Fruit fly (Drosophila melanogaster): ENCODE data around the gene spen.

spen gene

dm6 chr2L:207129-207813 lies 48.4 kb downstream of the spen start, which contains the start of the genes Tbc1d15-17 and CG11617 (continued):
- TF ChIP-seq Dad (GFP tag; optimal IDR thresholded peaks at IDR 0.05) (no peak), CG16813 (GFP tag; IDR thresholded peaks at IDR 0.05; ENCODE audit: partially characterized antibody) (peak; percentile 41; the same call in 1 of the 3 replicates), CG13287 (GFP tag; IDR thresholded peaks at IDR 0.05; ENCODE audit: partially characterized antibody) (peak; percentile 64; the same call in 1 of the 2 replicates), CG17568 (GFP tag; optimal IDR thresholded peaks at IDR 0.05) (no peak), CG10959 (GFP tag; IDR thresholded peaks at IDR 0.05) (no peak), pan (optimal IDR thresholded peaks at IDR 0.05) (no peak), pan (GFP tag; optimal IDR thresholded peaks at IDR 0.05 in 1 of 2, IDR thresholded peaks at IDR 0.05 in 1 of 2) (no peak), Hr51 (GFP tag; optimal IDR thresholded peaks at IDR 0.05) (no peak), CG4282 (GFP tag; optimal IDR thresholded peaks at IDR 0.05) (no peak), Chrac-16 (GFP tag; optimal IDR thresholded peaks at IDR 0.05) (no peak), ara (GFP tag; IDR thresholded peaks at IDR 0.05) (peak; percentile 30; the same call in 1 of the 2 replicates), Dip2 (GFP tag; IDR thresholded peaks at IDR 0.05) (no peak), CG6791 (GFP tag; IDR thresholded peaks at IDR 0.05; ENCODE audit: partially characterized antibody) (no peak), CG17385 (GFP tag; optimal IDR thresholded peaks at IDR 0.05) (no peak), scrt (GFP tag; optimal IDR thresholded peaks at IDR 0.05) (no peak), CG9609 (GFP tag; optimal IDR thresholded peaks at IDR 0.05) (no peak), CoRest (tag; optimal IDR thresholded peaks at IDR 0.05) (no peak), h (optimal IDR thresholded peaks at IDR 0.05) (no peak), CG11456 (GFP tag; IDR thresholded peaks at IDR 0.05) (no peak), CG12071 (GFP tag; optimal IDR thresholded peaks at IDR 0.05) (no peak), CG8478 (optimal IDR thresholded peaks at IDR 0.05) (no peak), tx (GFP tag; optimal IDR thresholded peaks at IDR 0.05) (no peak), Rfx (GFP tag; IDR thresholded peaks at IDR 0.05) (0 out of 2 replicates have a peak, but pooled peaks have one; percentile 22), sd (tag; optimal IDR thresholded peaks at IDR 0.05) (no peak), abd-A (tag; optimal IDR thresholded peaks at IDR 0.05) (no peak), ssp (GFP tag; IDR thresholded peaks at IDR 0.05) (no peak), Scr (GFP tag; IDR thresholded peaks at IDR 0.05; ENCODE audit: partially characterized antibody) (peak; percentile 55), crol (GFP tag; IDR thresholded peaks at IDR 0.05) (no peak), ftz-f1 (GFP tag; optimal IDR thresholded peaks at IDR 0.05) (no peak), toy (GFP tag; IDR thresholded peaks at IDR 0.05) (no peak), HLH3B (GFP tag; IDR thresholded peaks at IDR 0.05) (no peak), CG8944 (GFP tag; optimal IDR thresholded peaks at IDR 0.05) (no peak), nom (GFP tag; optimal IDR thresholded peaks at IDR 0.05) (no peak), dati (GFP tag; IDR thresholded peaks at IDR 0.05) (no peak), slou (GFP tag; optimal IDR thresholded peaks at IDR 0.05) (no peak), CG7745 (tag; optimal IDR thresholded peaks at IDR 0.05) (no peak), gce (GFP tag; IDR thresholded peaks at IDR 0.05) (no peak), Poxn (GFP tag; IDR thresholded peaks at IDR 0.05) (no peak), CG43689 (GFP tag; IDR thresholded peaks at IDR 0.05) (no peak), Dip3 (GFP tag; optimal IDR thresholded peaks at IDR 0.05) (no peak), CG17612 (GFP tag; IDR thresholded peaks at IDR 0.05) (no peak), CG9797 (GFP tag; optimal IDR thresholded peaks at IDR 0.05) (peak; percentile 80), wdn (GFP tag; IDR thresholded peaks at IDR 0.05) (no peak), Ssrp (tag; optimal IDR thresholded peaks at IDR 0.05) (no peak), vnd (GFP tag; IDR thresholded peaks at IDR 0.05; ENCODE audit: partially characterized antibody) (0 out of 3 replicates have a peak, but pooled peaks have one; percentile 20), cas (GFP tag; IDR thresholded peaks at IDR 0.05) (no peak), CG10462 (GFP tag; optimal IDR thresholded peaks at IDR 0.05) (no peak), sens-2 (GFP tag; IDR thresholded peaks at IDR 0.05) (no peak), CG31388 (GFP tag; optimal IDR thresholded peaks at IDR 0.05) (no peak), CG11560 (tag; IDR thresholded peaks at IDR 0.05) (no peak), Sox100B (GFP tag; optimal IDR thresholded peaks at IDR 0.05) (no peak)
